Worm (Caenorhabditis elegans) whole organism, L4 larva: ENCODE results near the gene Y53C12B.7.

ENCODE experiments used
- F37D6.2 ChIP-seq: sonication (generic microtip); optimal IDR thresholded peaks from 2 replicates; lab custom pipeline; 2016; ENCODE audit warnings: mild to moderate bottlenecking, missing genetic modification characterization, missing compliant biosample characterization
- F44E2.7 ChIP-seq: fragments of 200-800 bp; sonication (Bioruptor generic); IDR thresholded peaks from 2 replicates; pipeline ENCODE4 v2.1.2; 2022; ENCODE audit warnings: missing genetic modification characterization, missing compliant biosample characterization
- F49E8.2 ChIP-seq: sonication (generic microtip); optimal IDR thresholded peaks from 2 replicates; lab custom pipeline; 2016; ENCODE audit warnings: missing compliant biosample characterization, mild to moderate bottlenecking, missing genetic modification characterization, borderline replicate concordance
- Y105C5A.15 ChIP-seq: fragments of 200-800 bp; sonication (Bioruptor generic); IDR thresholded peaks from 2 replicates; pipeline ENCODE4 v1.3.6; 2022; ENCODE audit warnings: missing genetic modification characterization, missing compliant biosample characterization
- Y5F2A.4 ChIP-seq: fragments of 200-800 bp; sonication (Bioruptor generic); optimal IDR thresholded peaks from 2 replicates; lab custom pipeline; 2018; ENCODE audit warnings: mild to moderate bottlenecking, missing genetic modification characterization, missing compliant biosample characterization
- Y75B8A.6 ChIP-seq: fragments of 200-800 bp; sonication (Bioruptor generic); IDR thresholded peaks from 2 replicates; pipeline ENCODE4 v1.3.6; 2022; ENCODE audit warnings: missing genetic modification reagents, missing genetic modification characterization, missing compliant biosample characterization
- aha-1 ChIP-seq: fragments of 150-350 bp; peaks from one replicate; lab custom pipeline; 2014; ENCODE audit warnings: missing biosample characterization, missing genetic modification characterization
- ama-1 ChIP-seq: fragments of 150-350 bp; optimal IDR thresholded peaks from 2 replicates; lab custom pipeline; 2014; ENCODE audit warnings: inconsistent platforms, mixed read lengths
- arid-1 ChIP-seq: fragments of 200-800 bp; sonication (Bioruptor generic); conservative IDR thresholded peaks from 2 replicates; pipeline ENCODE4 v1.3.6; 2022; ENCODE audit warnings: missing genetic modification reagents, missing genetic modification characterization, missing compliant biosample characterization
- ceh-44 ChIP-seq: fragments of 200-800 bp; sonication (Bioruptor generic); IDR thresholded peaks from 2 replicates; pipeline ENCODE4 v1.3.6; 2022; ENCODE audit warnings: missing genetic modification reagents, missing genetic modification characterization, missing compliant biosample characterization
- ces-1 ChIP-seq: fragments of 150-350 bp; sonication (generic microtip); optimal IDR thresholded peaks from 4 replicates; lab custom pipeline; 2014; ENCODE audit warnings: missing biosample characterization, missing genetic modification reagents, missing genetic modification characterization
- cey-2 ChIP-seq: sonication (generic microtip); optimal IDR thresholded peaks from 3 replicates; lab custom pipeline; 2017; ENCODE audit warnings: missing genetic modification characterization, mild to moderate bottlenecking, missing compliant biosample characterization, antibody characterized with exemption, borderline replicate concordance; ENCODE audit not compliant: insufficient read depth
- daf-12 ChIP-seq: fragments of 150-350 bp; optimal IDR thresholded peaks from 2 replicates; lab custom pipeline; 2014; ENCODE audit warnings: missing biosample characterization, missing genetic modification reagents, missing genetic modification characterization
- dmd-6 ChIP-seq: fragments of 200-800 bp; sonication (Bioruptor generic); IDR thresholded peaks from 2 replicates; pipeline ENCODE4 v1.3.6; 2022; ENCODE audit warnings: missing genetic modification reagents, missing genetic modification characterization, missing compliant biosample characterization
- dve-1 ChIP-seq: sonication (generic microtip); optimal IDR thresholded peaks from 2 replicates; lab custom pipeline; 2017; ENCODE audit warnings: antibody characterized with exemption, mild to moderate bottlenecking, missing genetic modification characterization, missing compliant biosample characterization; ENCODE audit not compliant: insufficient read depth
- gei-8 ChIP-seq: fragments of 200-800 bp; sonication (Bioruptor generic); optimal IDR thresholded peaks from 2 replicates; lab custom pipeline; 2018; ENCODE audit warnings: mild to moderate bottlenecking, missing genetic modification characterization, missing compliant biosample characterization
- lin-29 ChIP-seq: fragments of 200-800 bp; sonication (Bioruptor generic); IDR thresholded peaks from 2 replicates; pipeline ENCODE4 v1.3.6; 2022; ENCODE audit warnings: missing genetic modification reagents, missing genetic modification characterization, missing compliant biosample characterization
- lir-3 ChIP-seq: sonication (generic microtip); optimal IDR thresholded peaks from 2 replicates; lab custom pipeline; 2016; ENCODE audit warnings: mild to moderate bottlenecking, missing genetic modification characterization, missing compliant biosample characterization
- lsy-2 ChIP-seq, 2 experiments: fragments of 150-350 bp in 1 of 2; sonication (generic microtip) in 1 of 2; optimal IDR thresholded peaks; 2 replicates each; lab custom pipeline; 2014 to 2017; ENCODE audit warnings: missing biosample characterization in 2 of 2, missing genetic modification characterization in 2 of 2
- mdl-1 ChIP-seq, 2 experiments: fragments of 150-350 bp in 1 of 2; sonication (generic microtip) in 1 of 2; optimal IDR thresholded peaks; 2 replicates each; lab custom pipeline; 2014 to 2017; ENCODE audit warnings: missing biosample characterization in 2 of 2, missing genetic modification characterization in 2 of 2
- nhr-102 ChIP-seq: sonication (generic microtip); optimal IDR thresholded peaks from 2 replicates; lab custom pipeline; 2016; ENCODE audit warnings: mild to moderate bottlenecking, missing genetic modification characterization, moderate library complexity, missing compliant biosample characterization
- nhr-11 ChIP-seq: fragments of 150-350 bp; optimal IDR thresholded peaks from 2 replicates; lab custom pipeline; 2014; ENCODE audit warnings: missing biosample characterization, missing genetic modification characterization
- nhr-111 ChIP-seq: fragments of 200-800 bp; sonication (Bioruptor generic); optimal IDR thresholded peaks from 2 replicates; lab custom pipeline; 2018; ENCODE audit warnings: mild to moderate bottlenecking, missing genetic modification characterization, missing compliant biosample characterization
- nhr-237 ChIP-seq: sonication (generic microtip); optimal IDR thresholded peaks from 2 replicates; lab custom pipeline; 2017; ENCODE audit warnings: missing biosample characterization, missing genetic modification characterization
- nhr-25 ChIP-seq: sonication (generic microtip); optimal IDR thresholded peaks from 2 replicates; lab custom pipeline; 2017; ENCODE audit warnings: missing genetic modification characterization, mild to moderate bottlenecking, missing compliant biosample characterization, antibody characterized with exemption, moderate library complexity, borderline replicate concordance; ENCODE audit not compliant: insufficient read depth
- nhr-28 ChIP-seq: fragments of 150-350 bp; optimal IDR thresholded peaks from 2 replicates; lab custom pipeline; 2014; ENCODE audit warnings: missing biosample characterization, missing genetic modification characterization
- nhr-42 ChIP-seq: fragments of 200-800 bp; sonication (Bioruptor generic); IDR thresholded peaks from 2 replicates; pipeline ENCODE4 v1.3.6; 2022; ENCODE audit warnings: missing genetic modification characterization, missing compliant biosample characterization
- nhr-6 ChIP-seq: fragments of 150-350 bp; optimal IDR thresholded peaks from 2 replicates; lab custom pipeline; 2014; ENCODE audit warnings: missing biosample characterization, missing genetic modification characterization
- nhr-77 ChIP-seq: fragments of 150-350 bp; optimal IDR thresholded peaks from 2 replicates; lab custom pipeline; 2014; ENCODE audit warnings: missing biosample characterization, missing genetic modification characterization
- pqm-1 ChIP-seq: sonication (generic microtip); optimal IDR thresholded peaks from 2 replicates; lab custom pipeline; 2017; ENCODE audit warnings: missing biosample characterization, missing genetic modification characterization
- snpc-4 ChIP-seq: fragments of 150-350 bp; optimal IDR thresholded peaks from 2 replicates; lab custom pipeline; 2014; ENCODE audit warnings: missing biosample characterization, missing genetic modification characterization
- spr-3 ChIP-seq: fragments of 200-800 bp; sonication (Bioruptor generic); optimal IDR thresholded peaks from 2 replicates; lab custom pipeline; 2018; ENCODE audit warnings: mild to moderate bottlenecking, missing genetic modification characterization, missing compliant biosample characterization
- tag-97 ChIP-seq: fragments of 200-800 bp; sonication (Bioruptor generic); IDR thresholded peaks from 2 replicates; pipeline ENCODE4 v1.3.6; 2022; ENCODE audit warnings: missing genetic modification characterization, missing compliant biosample characterization
- unc-39 ChIP-seq: sonication (generic microtip); optimal IDR thresholded peaks from 2 replicates; lab custom pipeline; 2017; ENCODE audit warnings: missing biosample characterization, missing genetic modification characterization
- unc-62 ChIP-seq, 3 experiments: fragments of 150-350 bp in 1 of 3; sonication (generic microtip); optimal IDR thresholded peaks in 2 of 3; peaks in 1 of 3; 1 replicate in 1 of 3; 2 replicates in 2 of 3; lab custom pipeline; 2014 to 2017; ENCODE audit warnings: missing biosample characterization in 3 of 3, missing genetic modification characterization in 3 of 3, missing genetic modification reagents in 3 of 3, missing genotype in 1 of 3

Y53C12B.7 gene

ce11 chrII:9786215-9786614 is 33.2 kb upstream of the Y53C12B.7 start:
- TF ChIP-seq ces-1 (GFP tag; lab: Kevin White, UChicago) (no peak), spr-3 (GFP tag; lab: Kevin White, UChicago) (no peak), F44E2.7 (GFP tag; lab: Robert Waterston, UW) (no peak), arid-1 (GFP tag; lab: Robert Waterston, UW) (no peak), Y75B8A.6 (GFP tag; lab: Robert Waterston, UW) (no peak), lsy-2 (tag; optimal IDR thresholded peaks at IDR 0.05; lab: Kevin White, UChicago) (no peak), nhr-25 (tag; lab: Kevin White, UChicago) (peak; percentile 14)

ce11 chrII:9782337-9782736 is 29.3 kb upstream of the Y53C12B.7 start, which contains the start of gene T10B9.14:
T10B9.14 (minus strand) TSS chrII:9782437.
- TF ChIP-seq ama-1 (lab: Kevin White, UChicago) (no peak), nhr-102 (no peak), lin-29 (GFP tag; lab: Robert Waterston, UW) (no peak), ces-1 (GFP tag; lab: Kevin White, UChicago) (no peak), daf-12 (tag; lab: Kevin White, UChicago) (no peak), gei-8 (GFP tag; lab: Kevin White, UChicago) (no peak)

- TF ChIP-seq unc-62 (GFP tag; optimal IDR thresholded peaks at IDR 0.05 in 1 of 2; lab: Kevin White, UChicago) (peak in 1 of 2 experiments; percentile 87), unc-62 (tag; optimal IDR thresholded peaks at IDR 0.05; lab: Kevin White, UChicago) (no peak), nhr-237 (tag; lab: Kevin White, UChicago) (no peak), nhr-77 (peak; percentile 27), F49E8.2 (no peak), nhr-28 (peak; percentile 64), ceh-44 (GFP tag; lab: Robert Waterston, UW) (no peak), dve-1 (peak; percentile 6), F37D6.2 (tag; lab: Kevin White, UChicago) (no peak), nhr-102 (peak; percentile 15), dmd-6 (GFP tag; lab: Robert Waterston, UW) (peak; percentile 67; the same call in 1 of the 2 replicates), pqm-1 (tag; lab: Kevin White, UChicago) (peak; percentile 27)
Observed at ce11 chrII:9781842-9782241, 28.8 kb upstream of the Y53C12B.7 start, which contains the start of gene cyp-13A1. cyp-13A1 (minus strand) TSS chrII:9781997.

- TF ChIP-seq unc-62 (GFP tag; optimal IDR thresholded peaks at IDR 0.05 in 1 of 2; lab: Kevin White, UChicago): peak in 1 of 2 experiments; percentile 19
- no peak for TF ChIP-seq unc-62 (tag; optimal IDR thresholded peaks at IDR 0.05; lab: Kevin White, UChicago)
- peak; percentile 9 for TF ChIP-seq aha-1 (tag; lab: Kevin White, UChicago)
- no peak for TF ChIP-seq unc-39 (tag; lab: Kevin White, UChicago)
Observed at ce11 chrII:9778495-9778894, 25.5 kb upstream of the Y53C12B.7 start.

ce11 chrII:9775790-9776189 is 22.8 kb upstream of the Y53C12B.7 start, which contains the start of gene T10B9.9:
T10B9.9 (minus strand) TSS chrII:9775890.
- TF ChIP-seq Y105C5A.15 (GFP tag; lab: Robert Waterston, UW): no peak
- no peak for TF ChIP-seq lir-3
- TF ChIP-seq Y5F2A.4 (GFP tag; lab: Kevin White, UChicago): no peak
- no peak for TF ChIP-seq nhr-42 (GFP tag; lab: Robert Waterston, UW)
- TF ChIP-seq aha-1 (tag; lab: Kevin White, UChicago): no peak
- no peak for TF ChIP-seq snpc-4 (tag; lab: Kevin White, UChicago)
- TF ChIP-seq mdl-1 (tag; optimal IDR thresholded peaks at IDR 0.05; lab: Kevin White, UChicago): no peak
- no peak for TF ChIP-seq daf-12 (tag; lab: Kevin White, UChicago)
- TF ChIP-seq cey-2 (tag; lab: Kevin White, UChicago): no peak
- no peak for TF ChIP-seq nhr-6 (tag; lab: Kevin White, UChicago)
- TF ChIP-seq nhr-11 (tag; lab: Kevin White, UChicago): no peak
- TF ChIP-seq nhr-111 (GFP tag; lab: Kevin White, UChicago): no peak
- no peak for TF ChIP-seq tag-97
